Worm (Caenorhabditis elegans): ENCODE data around the gene dyf-4.

Gene dyf-4

ce11 chrV:12533635-12534150, 8.2 kb upstream of the dyf-4 start:
- TF ChIP-seq snpc-4 (tag; optimal IDR thresholded peaks at IDR 0.05), result no peak
- TF ChIP-seq nhr-11 (tag; optimal IDR thresholded peaks at IDR 0.05), result no peak
- peak; percentile 40 to 97 (median 51) for TF ChIP-seq elt-3 (tag; optimal IDR thresholded peaks at IDR 0.05)
- TF ChIP-seq R02D3.7 (tag; optimal IDR thresholded peaks at IDR 0.05), result no peak
- peak; percentile 30 for TF ChIP-seq nfya-1 (tag; optimal IDR thresholded peaks at IDR 0.05; ENCODE audit: insufficient read depth)
- peak; percentile 88 for TF ChIP-seq unc-62 (GFP tag; optimal IDR thresholded peaks at IDR 0.05)
- TF ChIP-seq daf-12 (tag; optimal IDR thresholded peaks at IDR 0.05), result peak; percentile 26
- TF ChIP-seq ceh-82 (tag; optimal IDR thresholded peaks at IDR 0.05), result no peak
- TF ChIP-seq egl-5 (tag; optimal IDR thresholded peaks at IDR 0.05), result no peak
- peak; percentile 55 for TF ChIP-seq nhr-43 (tag; optimal IDR thresholded peaks at IDR 0.05; ENCODE audit: poor library complexity, severe bottlenecking)
- TF ChIP-seq ama-1 (optimal IDR thresholded peaks at IDR 0.05), result no peak
- TF ChIP-seq ceh-9 (tag; optimal IDR thresholded peaks at IDR 0.05), result no peak
- TF ChIP-seq elt-1 (tag; optimal IDR thresholded peaks at IDR 0.05), result peak; percentile 25
- peak; percentile 81 for TF ChIP-seq nhr-25 (tag; optimal IDR thresholded peaks at IDR 0.05)
- no peak for TF ChIP-seq ZK546.5 (tag; optimal IDR thresholded peaks at IDR 0.05)
- TF ChIP-seq elt-2 (tag; optimal IDR thresholded peaks at IDR 0.05), result no peak

ce11 chrV:12532369-12532768, 6.8 kb upstream of the dyf-4 start:
- TF ChIP-seq fos-1 (tag; optimal IDR thresholded peaks at IDR 0.05) (no peak), elt-2 (tag; optimal IDR thresholded peaks at IDR 0.05) (peak; percentile 66), R02D3.7 (tag; optimal IDR thresholded peaks at IDR 0.05) (no peak), pqm-1 (tag; optimal IDR thresholded peaks at IDR 0.05) (peak; percentile 44), nhr-28 (tag; optimal IDR thresholded peaks at IDR 0.05) (no peak), ZK546.5 (tag; optimal IDR thresholded peaks at IDR 0.05) (no peak)

- TF ChIP-seq unc-39 (tag; optimal IDR thresholded peaks at IDR 0.05), result no peak
- no peak for TF ChIP-seq nhr-11 (tag; optimal IDR thresholded peaks at IDR 0.05)
- TF ChIP-seq elt-2 (tag; optimal IDR thresholded peaks at IDR 0.05), result no peak
- TF ChIP-seq skn-1 (tag; optimal IDR thresholded peaks at IDR 0.05), result no peak
- TF ChIP-seq ztf-4 (tag; optimal IDR thresholded peaks at IDR 0.05), result no peak
- no peak for TF ChIP-seq egl-27 (tag; optimal IDR thresholded peaks at IDR 0.05)
- TF ChIP-seq hmg-11 (tag; optimal IDR thresholded peaks at IDR 0.05), result no peak
- TF ChIP-seq nhr-237 (tag; optimal IDR thresholded peaks at IDR 0.05), result no peak
- no peak for TF ChIP-seq R02D3.7 (tag; optimal IDR thresholded peaks at IDR 0.05)
- no peak for TF ChIP-seq zag-1 (tag; optimal IDR thresholded peaks at IDR 0.05)
- TF ChIP-seq lin-39 (tag; optimal IDR thresholded peaks at IDR 0.05), result no peak
- TF ChIP-seq ceh-82 (tag; optimal IDR thresholded peaks at IDR 0.05), result no peak
- no peak for TF ChIP-seq aly-2 (tag; optimal IDR thresholded peaks at IDR 0.05)
- TF ChIP-seq fkh-10 (GFP tag; optimal IDR thresholded peaks at IDR 0.05), result no peak
- TF ChIP-seq ztf-11 (tag; optimal IDR thresholded peaks at IDR 0.05), result no peak
- TF ChIP-seq unc-62 (GFP tag; optimal IDR thresholded peaks at IDR 0.05), result no peak
- TF ChIP-seq mdl-1 (tag; optimal IDR thresholded peaks at IDR 0.05), result no peak
- TF ChIP-seq sea-2 (GFP tag; optimal IDR thresholded peaks at IDR 0.05), result no peak
- TF ChIP-seq nhr-28 (tag; optimal IDR thresholded peaks at IDR 0.05), result no peak
- no peak for TF ChIP-seq nhr-76 (tag; optimal IDR thresholded peaks at IDR 0.05)
Measured at ce11 chrV:12531084-12531483, 5.5 kb upstream of the dyf-4 start.

- peak; percentile 16 for TF ChIP-seq hmg-11 (tag; optimal IDR thresholded peaks at IDR 0.05)
- TF ChIP-seq unc-39 (tag; optimal IDR thresholded peaks at IDR 0.05), result no peak
- TF ChIP-seq pha-4 (tag; optimal IDR thresholded peaks at IDR 0.05), result no peak
- TF ChIP-seq nhr-77 (tag; optimal IDR thresholded peaks at IDR 0.05), result no peak
- peak; percentile 56 for TF ChIP-seq tbx-2 (tag; optimal IDR thresholded peaks at IDR 0.05)
- no peak for TF ChIP-seq R02D3.7 (tag; optimal IDR thresholded peaks at IDR 0.05)
- no peak for TF ChIP-seq ama-1 (optimal IDR thresholded peaks at IDR 0.05)
- TF ChIP-seq ceh-16 (tag; optimal IDR thresholded peaks at IDR 0.05), result peak; percentile 65
- TF ChIP-seq lin-39 (tag; optimal IDR thresholded peaks at IDR 0.05), result no peak
- peak; percentile 27 for TF ChIP-seq daf-12 (tag; optimal IDR thresholded peaks at IDR 0.05)
- TF ChIP-seq elt-1 (tag; optimal IDR thresholded peaks at IDR 0.05), result peak; percentile 68
- no peak for TF ChIP-seq eor-1 (tag; optimal IDR thresholded peaks at IDR 0.05)
- no peak for TF ChIP-seq lsy-12 (tag; optimal IDR thresholded peaks at IDR 0.05)
- no peak for TF ChIP-seq ceh-28 (tag; optimal IDR thresholded peaks at IDR 0.05)
- TF ChIP-seq mdl-1 (tag; optimal IDR thresholded peaks at IDR 0.05), result no peak
- no peak for TF ChIP-seq egl-27 (tag; optimal IDR thresholded peaks at IDR 0.05)
- no peak for TF ChIP-seq nhr-67 (tag; optimal IDR thresholded peaks at IDR 0.05)
- no peak for TF ChIP-seq fkh-2 (tag; optimal IDR thresholded peaks at IDR 0.05)
- TF ChIP-seq sea-2 (GFP tag; optimal IDR thresholded peaks at IDR 0.05), result no peak
- no peak for TF ChIP-seq jun-1 (tag; optimal IDR thresholded peaks at IDR 0.05)
- no peak for TF ChIP-seq nhr-11 (tag; optimal IDR thresholded peaks at IDR 0.05)
- TF ChIP-seq nfya-1 (tag; optimal IDR thresholded peaks at IDR 0.05; ENCODE audit: insufficient read depth), result peak; percentile 33
- peak; percentile 84 for TF ChIP-seq fkh-10 (GFP tag; optimal IDR thresholded peaks at IDR 0.05)
- TF ChIP-seq nhr-237 (tag; optimal IDR thresholded peaks at IDR 0.05), result no peak
- peak; percentile 53 for TF ChIP-seq unc-62 (GFP tag; optimal IDR thresholded peaks at IDR 0.05)
- no peak for TF ChIP-seq nhr-76 (tag; optimal IDR thresholded peaks at IDR 0.05)
- no peak for TF ChIP-seq fos-1 (tag; optimal IDR thresholded peaks at IDR 0.05)
- TF ChIP-seq nhr-23 (tag; optimal IDR thresholded peaks at IDR 0.05), result no peak
- TF ChIP-seq ZK546.5 (tag; optimal IDR thresholded peaks at IDR 0.05), result no peak
- no peak for TF ChIP-seq elt-3 (tag; optimal IDR thresholded peaks at IDR 0.05)
- TF ChIP-seq ztf-4 (tag; optimal IDR thresholded peaks at IDR 0.05), result no peak
- TF ChIP-seq pqm-1 (tag; optimal IDR thresholded peaks at IDR 0.05), result no peak
- peak; percentile 27 for TF ChIP-seq zag-1 (tag; optimal IDR thresholded peaks at IDR 0.05)
- no peak for TF ChIP-seq aly-2 (tag; optimal IDR thresholded peaks at IDR 0.05)
- no peak for TF ChIP-seq ztf-11 (tag; optimal IDR thresholded peaks at IDR 0.05)
Measured at ce11 chrV:12530129-12530528, 4.6 kb upstream of the dyf-4 start.
